Fruit fly (Drosophila melanogaster): Measurements from ENCODE around the gene Tgi.

dm6 chr3L:13499531-13499930 lies 12.9 kb downstream of the Tgi start:
- no peak for TF ChIP-seq psq (optimal IDR thresholded peaks at IDR 0.05)
- no peak for TF ChIP-seq pan (optimal IDR thresholded peaks at IDR 0.05)
- no peak for TF ChIP-seq EcR (GFP tag; optimal IDR thresholded peaks at IDR 0.05)
- no peak for TF ChIP-seq usp (GFP tag; optimal IDR thresholded peaks at IDR 0.05)
